Worm (Caenorhabditis elegans) whole organism, L1 larva: ENCODE data around the gene suex-1.
A peak's percentile ranks its signal among the peaks of the same experiment; 100 is the strongest.

ENCODE experiments used
- C04F5.9 ChIP-seq: sonication (generic microtip); optimal IDR thresholded peaks from 2 replicates; lab custom pipeline; 2016; ENCODE audit warnings: missing genetic modification characterization, missing compliant biosample characterization
- C16A3.4 ChIP-seq: fragments of 150-350 bp; optimal IDR thresholded peaks from 2 replicates; lab custom pipeline; 2014; ENCODE audit warnings: missing biosample characterization, missing genetic modification characterization
- C34B4.2 ChIP-seq: sonication (generic microtip); optimal IDR thresholded peaks from 2 replicates; lab custom pipeline; 2017; ENCODE audit warnings: mild to moderate bottlenecking, missing genetic modification characterization, missing compliant biosample characterization
- F16B12.6 ChIP-seq: fragments of 150-350 bp; optimal IDR thresholded peaks from 2 replicates; lab custom pipeline; 2014; ENCODE audit warnings: missing biosample characterization, missing genetic modification characterization
- aha-1 ChIP-seq: fragments of 150-350 bp; optimal IDR thresholded peaks from 2 replicates; lab custom pipeline; 2014; ENCODE audit warnings: missing biosample characterization, missing genetic modification characterization
- alr-1 ChIP-seq: fragments of 200-800 bp; sonication (Bioruptor generic); optimal IDR thresholded peaks from 2 replicates; lab custom pipeline; 2018; ENCODE audit warnings: borderline replicate concordance, mild to moderate bottlenecking, missing genetic modification characterization, missing compliant biosample characterization
- aly-2 ChIP-seq: fragments of 150-350 bp; optimal IDR thresholded peaks from 2 replicates; lab custom pipeline; 2014; ENCODE audit warnings: missing biosample characterization, missing genetic modification characterization
- ama-1 ChIP-seq: fragments of 150-350 bp; optimal IDR thresholded peaks from 2 replicates; lab custom pipeline; 2014
- blmp-1 ChIP-seq: fragments of 150-350 bp; optimal IDR thresholded peaks from 2 replicates; lab custom pipeline; 2014; ENCODE audit warnings: missing biosample characterization, missing genetic modification characterization
- ceh-63 ChIP-seq: fragments of 200-800 bp; sonication (Bioruptor generic); optimal IDR thresholded peaks from 2 replicates; lab custom pipeline; 2018; ENCODE audit warnings: mild to moderate bottlenecking, missing genetic modification characterization, missing compliant biosample characterization
- ceh-8 ChIP-seq: fragments of 200-800 bp; sonication (Bioruptor generic); optimal IDR thresholded peaks from 2 replicates; lab custom pipeline; 2018; ENCODE audit warnings: mild to moderate bottlenecking, missing genetic modification characterization, moderate library complexity, missing compliant biosample characterization
- ceh-82 ChIP-seq, 3 experiments: fragments of 150-350 bp in 1 of 3; sonication (generic microtip) in 2 of 3; optimal IDR thresholded peaks; 2 replicates each; lab custom pipeline; 2014 to 2017; ENCODE audit warnings: missing biosample characterization in 3 of 3, missing genetic modification characterization in 3 of 3
- ceh-88 ChIP-seq: fragments of 200-800 bp; sonication (Bioruptor generic); IDR thresholded peaks from 2 replicates; pipeline ENCODE4 v1.3.6; 2022; ENCODE audit warnings: missing genetic modification characterization, missing compliant biosample characterization
- ceh-90 ChIP-seq: sonication (generic microtip); optimal IDR thresholded peaks from 2 replicates; lab custom pipeline; 2016; ENCODE audit warnings: missing genetic modification characterization, missing compliant biosample characterization
- ces-1 ChIP-seq: fragments of 150-350 bp; optimal IDR thresholded peaks from 2 replicates; lab custom pipeline; 2014; ENCODE audit warnings: missing biosample characterization, missing genetic modification reagents, missing genetic modification characterization
- dsc-1 ChIP-seq: sonication (generic microtip); optimal IDR thresholded peaks from 2 replicates; lab custom pipeline; 2016; ENCODE audit warnings: mild to moderate bottlenecking, missing genetic modification characterization, missing compliant biosample characterization
- efl-1 ChIP-seq, 4 experiments: fragments of 150-350 bp; optimal IDR thresholded peaks in 3 of 4; peaks in 1 of 4; 1 replicate in 1 of 4; 2 replicates in 3 of 4; lab custom pipeline; 2014; ENCODE audit warnings: missing biosample characterization in 2 of 4, missing genetic modification characterization in 2 of 4, missing genetic modification reagents in 2 of 4
- efl-3 ChIP-seq: fragments of 200-800 bp; sonication (Bioruptor generic); optimal IDR thresholded peaks from 2 replicates; lab custom pipeline; 2018; ENCODE audit warnings: mild to moderate bottlenecking, missing genetic modification characterization, missing compliant biosample characterization
- egl-27 ChIP-seq, 2 experiments: fragments of 150-350 bp in 1 of 2; sonication (generic microtip); optimal IDR thresholded peaks; 3 replicates each; lab custom pipeline; 2017 to 2018; ENCODE audit warnings: missing biosample characterization in 2 of 2, missing genetic modification characterization in 2 of 2, missing genetic modification reagents in 2 of 2
- elt-2 ChIP-seq: sonication (generic microtip); optimal IDR thresholded peaks from 2 replicates; lab custom pipeline; 2016; ENCODE audit warnings: missing genetic modification characterization, mild to moderate bottlenecking, inconsistent platforms, missing compliant biosample characterization, missing genetic modification reagents
- fkh-10 ChIP-seq: sonication (generic microtip); optimal IDR thresholded peaks from 2 replicates; lab custom pipeline; 2017; ENCODE audit warnings: missing biosample characterization, missing genetic modification reagents, missing genetic modification characterization
- hlh-17 ChIP-seq: fragments of 200-800 bp; sonication (Bioruptor generic); optimal IDR thresholded peaks from 2 replicates; lab custom pipeline; 2018; ENCODE audit warnings: missing genetic modification characterization, mild to moderate bottlenecking, missing compliant biosample characterization, moderate library complexity, borderline replicate concordance
- hpl-2 ChIP-seq: fragments of 150-350 bp; optimal IDR thresholded peaks from 2 replicates; lab custom pipeline; 2014; ENCODE audit warnings: missing biosample characterization, missing genetic modification reagents, missing genetic modification characterization
- irx-1 ChIP-seq: sonication (generic microtip); optimal IDR thresholded peaks from 2 replicates; lab custom pipeline; 2016; ENCODE audit warnings: missing genetic modification characterization, missing compliant biosample characterization
- lin-14 ChIP-seq: fragments of 200-800 bp; sonication (Bioruptor generic); optimal IDR thresholded peaks from 2 replicates; lab custom pipeline; 2018; ENCODE audit warnings: mild to moderate bottlenecking, missing genetic modification characterization, moderate library complexity, missing compliant biosample characterization
- lin-15B ChIP-seq: fragments of 150-350 bp; sonication (generic microtip); optimal IDR thresholded peaks from 3 replicates; lab custom pipeline; 2014; ENCODE audit warnings: missing biosample characterization, missing genetic modification characterization
- lsy-2 ChIP-seq, 2 experiments: fragments of 150-350 bp; optimal IDR thresholded peaks; 2 replicates each; lab custom pipeline; 2014; ENCODE audit warnings: missing biosample characterization in 2 of 2, missing genetic modification characterization in 2 of 2
- mef-2 ChIP-seq: fragments of 150-350 bp; optimal IDR thresholded peaks from 2 replicates; lab custom pipeline; 2014; ENCODE audit warnings: missing biosample characterization, missing genetic modification characterization
- mep-1 ChIP-seq: fragments of 150-350 bp; optimal IDR thresholded peaks from 2 replicates; lab custom pipeline; 2014; ENCODE audit warnings: missing biosample characterization, missing genetic modification characterization
- nhr-12 ChIP-seq: sonication (generic microtip); optimal IDR thresholded peaks from 2 replicates; lab custom pipeline; 2017; ENCODE audit warnings: missing biosample characterization, missing genetic modification characterization
- nhr-19 ChIP-seq: fragments of 200-800 bp; sonication (Bioruptor generic); conservative IDR thresholded peaks from 2 replicates; pipeline ENCODE4 v1.3.6; 2022; ENCODE audit warnings: missing genetic modification characterization, missing compliant biosample characterization
- nhr-237 ChIP-seq: fragments of 150-350 bp; optimal IDR thresholded peaks from 2 replicates; lab custom pipeline; 2014; ENCODE audit warnings: missing biosample characterization, missing genetic modification characterization
- nhr-71 ChIP-seq: sonication (generic microtip); optimal IDR thresholded peaks from 2 replicates; lab custom pipeline; 2016; ENCODE audit warnings: mild to moderate bottlenecking, missing genetic modification characterization, moderate library complexity, missing compliant biosample characterization
- nhr-76 ChIP-seq: sonication (generic microtip); optimal IDR thresholded peaks from 2 replicates; lab custom pipeline; 2017; ENCODE audit warnings: missing biosample characterization, missing genetic modification characterization
- nhr-77 ChIP-seq: fragments of 150-350 bp; optimal IDR thresholded peaks from 2 replicates; lab custom pipeline; 2014; ENCODE audit warnings: missing biosample characterization, missing genetic modification characterization
- nhr-85 ChIP-seq: sonication (generic microtip); peaks from one replicate; lab custom pipeline; 2016; ENCODE audit warnings: missing genetic modification characterization, inconsistent platforms, missing compliant biosample characterization
- rnt-1 ChIP-seq: sonication (generic microtip); optimal IDR thresholded peaks from 2 replicates; lab custom pipeline; 2016; ENCODE audit warnings: mild to moderate bottlenecking, missing genetic modification characterization, moderate library complexity, missing compliant biosample characterization
- skn-1 ChIP-seq: fragments of 150-350 bp; optimal IDR thresholded peaks from 2 replicates; lab custom pipeline; 2014; ENCODE audit warnings: missing biosample characterization, missing genetic modification characterization
- sup-37 ChIP-seq: fragments of 200-800 bp; sonication (Bioruptor generic); optimal IDR thresholded peaks from 2 replicates; lab custom pipeline; 2018; ENCODE audit warnings: mild to moderate bottlenecking, missing genetic modification characterization, missing compliant biosample characterization
- unc-130 ChIP-seq: fragments of 150-350 bp; optimal IDR thresholded peaks from 2 replicates; lab custom pipeline; 2017; ENCODE audit warnings: missing biosample characterization, missing genetic modification characterization, inconsistent platforms
- vab-15 ChIP-seq: sonication (generic microtip); optimal IDR thresholded peaks from 2 replicates; lab custom pipeline; 2017; ENCODE audit warnings: missing genotype, mild to moderate bottlenecking, missing genetic modification characterization, missing compliant biosample characterization
- zip-4 ChIP-seq: fragments of 200-800 bp; sonication (Bioruptor generic); optimal IDR thresholded peaks from 2 replicates; lab custom pipeline; 2018; ENCODE audit warnings: mild to moderate bottlenecking, missing genetic modification characterization, moderate library complexity, missing compliant biosample characterization
- ztf-11 ChIP-seq, 2 experiments: sonication (generic microtip); optimal IDR thresholded peaks; 2 replicates each; lab custom pipeline; 2016 to 2017; ENCODE audit warnings: missing genetic modification characterization in 2 of 2, missing biosample characterization in 1 of 2, missing compliant biosample characterization in 1 of 2
- ztf-4 ChIP-seq: fragments of 150-350 bp; optimal IDR thresholded peaks from 2 replicates; lab custom pipeline; 2014; ENCODE audit warnings: missing biosample characterization, missing genetic modification characterization

suex-1 gene

ce11 chrII:5473946-5474423 is 24.1 kb downstream of the suex-1 start, which contains the start of gene mrps-16 (continued):
- TF ChIP-seq ztf-4 (tag; lab: Kevin White, UChicago) (no peak), ceh-88 (GFP tag; lab: Robert Waterston, UW) (no peak), ces-1 (GFP tag; lab: Kevin White, UChicago) (no peak), aly-2 (tag; lab: Kevin White, UChicago) (peak; percentile 24), nhr-237 (tag; lab: Kevin White, UChicago) (no peak), ama-1 (peak; percentile 15), nhr-12 (tag; lab: Kevin White, UChicago) (no peak)

- TF ChIP-seq ceh-82 (tag; optimal IDR thresholded peaks at IDR 0.05; lab: Kevin White, UChicago): no peak
- TF ChIP-seq rnt-1: peak; percentile 39
- no peak for TF ChIP-seq irx-1
- peak; percentile 20 for TF ChIP-seq lin-14 (GFP tag; lab: Kevin White, UChicago)
- TF ChIP-seq ceh-90 (tag; lab: Kevin White, UChicago): no peak
- no peak for TF ChIP-seq efl-1 (optimal IDR thresholded peaks at IDR 0.05; lab: Kevin White, UChicago)
- TF ChIP-seq efl-1 (GFP tag; optimal IDR thresholded peaks at IDR 0.05 in 1 of 2; lab: Kevin White, UChicago): peak in 1 of 2 experiments; percentile 34
- TF ChIP-seq nhr-85 (tag; lab: Kevin White, UChicago): peak; percentile 8
- TF ChIP-seq, all 84 proteins: peak for 4
Measured at ce11 chrII:5465729-5466408, 32.2 kb downstream of the suex-1 start, which contains the start of gene clr-1. clr-1 (plus strand) TSS chrII:5466358.

- TF ChIP-seq nhr-12 (tag; lab: Kevin White, UChicago) (no peak), alr-1 (tag; lab: Kevin White, UChicago) (no peak), nhr-71 (tag; lab: Kevin White, UChicago) (peak; percentile 7), lin-14 (GFP tag; lab: Kevin White, UChicago) (peak; percentile 65), efl-3 (GFP tag; lab: Kevin White, UChicago) (no peak), aha-1 (no peak), nhr-76 (tag; lab: Kevin White, UChicago) (no peak), elt-2 (no peak), ceh-82 (tag; optimal IDR thresholded peaks at IDR 0.05; lab: Kevin White, UChicago) (no peak), ceh-63 (no peak), nhr-77 (tag; lab: Kevin White, UChicago) (no peak), efl-1 (optimal IDR thresholded peaks at IDR 0.05; lab: Kevin White, UChicago) (peak in 1 of 2 experiments; percentile 4), efl-1 (GFP tag; optimal IDR thresholded peaks at IDR 0.05 in 1 of 2; lab: Kevin White, UChicago) (peak in 1 of 2 experiments; percentile 86), unc-130 (tag; lab: Kevin White, UChicago) (peak; percentile 26), vab-15 (tag; lab: Kevin White, UChicago) (no peak), F16B12.6 (tag; lab: Kevin White, UChicago) (no peak), C16A3.4 (tag; lab: Kevin White, UChicago) (no peak), mep-1 (tag; lab: Kevin White, UChicago) (no peak), lsy-2 (tag; optimal IDR thresholded peaks at IDR 0.05; lab: Kevin White, UChicago) (peak; percentile 4 to 9), egl-27 (tag; optimal IDR thresholded peaks at IDR 0.05; lab: Kevin White, UChicago) (no peak), hlh-17 (no peak), ceh-8 (GFP tag; lab: Kevin White, UChicago) (no peak), blmp-1 (peak; percentile 70), nhr-19 (GFP tag; lab: Robert Waterston, UW) (no peak), ama-1 (no peak), ceh-90 (tag; lab: Kevin White, UChicago) (no peak), C34B4.2 (tag; lab: Kevin White, UChicago) (no peak), ztf-11 (tag; optimal IDR thresholded peaks at IDR 0.05; lab: Kevin White, UChicago) (no peak), mef-2 (tag; lab: Kevin White, UChicago) (no peak), lin-15B (tag; lab: Kevin White, UChicago) (no peak), zip-4 (GFP tag; lab: Kevin White, UChicago) (no peak), nhr-237 (tag; lab: Kevin White, UChicago) (no peak), sup-37 (GFP tag; lab: Kevin White, UChicago) (no peak), dsc-1 (tag; lab: Kevin White, UChicago) (peak; percentile 24), fkh-10 (GFP tag; lab: Kevin White, UChicago) (peak; percentile 23), rnt-1 (peak; percentile 6), C04F5.9 (tag; lab: Kevin White, UChicago) (no peak), irx-1 (no peak), hpl-2 (GFP tag; lab: Kevin White, UChicago) (no peak), nhr-85 (tag; lab: Kevin White, UChicago) (no peak), skn-1 (tag; lab: Kevin White, UChicago) (no peak)
Measured at ce11 chrII:5463692-5464300, 34.3 kb downstream of the suex-1 start.
